Fruit fly (Drosophila melanogaster): Measurements from ENCODE around the gene CG13029.
A peak's percentile ranks its signal among the peaks of the same experiment; 100 is the strongest.

Gene CG13029

DNA sequence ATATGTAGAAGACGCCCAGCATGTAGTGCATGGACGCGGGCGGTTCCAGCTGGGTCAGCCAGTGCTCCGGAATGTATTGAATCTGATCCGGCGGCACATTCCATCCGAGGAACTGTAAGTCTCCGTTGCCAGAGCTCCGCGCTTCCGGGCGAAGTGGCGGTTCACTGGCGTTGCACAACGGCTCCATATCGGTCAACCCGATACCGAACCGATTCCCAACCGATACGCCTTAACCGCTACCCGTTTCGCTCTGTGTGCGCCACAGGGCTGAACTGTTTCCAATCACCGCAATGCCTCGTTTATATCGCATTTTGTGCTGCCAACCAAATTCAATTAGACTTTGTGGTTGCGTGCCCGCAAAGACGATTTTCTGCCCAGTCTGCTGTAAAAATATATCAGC is 1.9 kb downstream of the CG13029 start, which contains the start of gene Rh4:
TSS of gene Rh4 (minus strand) at position 234 of the 400 bp plus-strand sequence.
- TF ChIP-seq pdm3 (GFP tag; optimal IDR thresholded peaks at IDR 0.05) (no peak), CG11902 (GFP tag; optimal IDR thresholded peaks at IDR 0.05) (no peak), Eip93F (GFP tag; optimal IDR thresholded peaks at IDR 0.05) (no peak), CG11762 (GFP tag; optimal IDR thresholded peaks at IDR 0.05; ENCODE audit: insufficient read depth) (no peak), CG6808 (GFP tag; optimal IDR thresholded peaks at IDR 0.05) (no peak), Sox15 (GFP tag; optimal IDR thresholded peaks at IDR 0.05) (no peak), acj6 (GFP tag; optimal IDR thresholded peaks at IDR 0.05) (no peak), CG1621 (tag; optimal IDR thresholded peaks at IDR 0.05) (no peak), achi (GFP tag; optimal IDR thresholded peaks at IDR 0.05) (no peak), CG3032 (tag; optimal IDR thresholded peaks at IDR 0.05) (no peak), Hr39 (GFP tag; optimal IDR thresholded peaks at IDR 0.05) (no peak), fd59A (GFP tag; optimal IDR thresholded peaks at IDR 0.05) (no peak), fd85E (GFP tag; optimal IDR thresholded peaks at IDR 0.05) (no peak), net (GFP tag; optimal IDR thresholded peaks at IDR 0.05) (no peak), Smox (GFP tag; optimal IDR thresholded peaks at IDR 0.05) (no peak), CG6792 (GFP tag; optimal IDR thresholded peaks at IDR 0.05) (no peak), Sox102F (GFP tag; optimal IDR thresholded peaks at IDR 0.05) (no peak), Eip78C (GFP tag) (no peak)

DNA sequence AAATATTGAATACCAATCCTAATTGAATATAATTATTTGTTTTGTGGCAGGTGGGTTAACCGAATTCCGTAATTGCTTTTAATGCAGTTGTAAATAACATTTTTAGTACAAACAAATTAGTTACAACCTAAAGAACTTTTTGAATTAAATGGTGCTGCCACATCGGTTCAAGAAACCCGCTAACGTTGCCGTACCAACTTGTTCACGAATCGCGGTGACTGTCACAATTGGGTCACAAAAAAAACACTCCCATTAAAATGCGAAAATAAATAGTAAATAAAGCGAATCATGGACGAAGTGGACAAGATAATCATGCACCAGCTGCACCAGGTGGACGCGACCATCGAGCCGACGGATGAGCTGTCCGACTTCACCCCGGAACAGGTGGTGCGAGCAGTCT is 2.5 kb downstream of the CG13029 start, which contains the start of gene CG9951:
TSS of gene CG9951 (plus strand) at position 207 of the 400 bp plus-strand sequence.
- no peak for TF ChIP-seq CG3032 (tag; optimal IDR thresholded peaks at IDR 0.05)
- TF ChIP-seq CG6163 (GFP tag; IDR thresholded peaks at IDR 0.05): no peak; the same call in 2 of the 3 replicates
- no peak for TF ChIP-seq CG9139 (GFP tag; optimal IDR thresholded peaks at IDR 0.05)
- TF ChIP-seq spab (GFP tag; optimal IDR thresholded peaks at IDR 0.05): no peak
- TF ChIP-seq CG11294 (GFP tag; IDR thresholded peaks at IDR 0.05): no peak
- TF ChIP-seq Gug (GFP tag; IDR thresholded peaks at IDR 0.05): no peak
- no peak for TF ChIP-seq CG6276 (GFP tag; optimal IDR thresholded peaks at IDR 0.05)
- TF ChIP-seq fkh (GFP tag; optimal IDR thresholded peaks at IDR 0.05): peak; percentile 38

DNA sequence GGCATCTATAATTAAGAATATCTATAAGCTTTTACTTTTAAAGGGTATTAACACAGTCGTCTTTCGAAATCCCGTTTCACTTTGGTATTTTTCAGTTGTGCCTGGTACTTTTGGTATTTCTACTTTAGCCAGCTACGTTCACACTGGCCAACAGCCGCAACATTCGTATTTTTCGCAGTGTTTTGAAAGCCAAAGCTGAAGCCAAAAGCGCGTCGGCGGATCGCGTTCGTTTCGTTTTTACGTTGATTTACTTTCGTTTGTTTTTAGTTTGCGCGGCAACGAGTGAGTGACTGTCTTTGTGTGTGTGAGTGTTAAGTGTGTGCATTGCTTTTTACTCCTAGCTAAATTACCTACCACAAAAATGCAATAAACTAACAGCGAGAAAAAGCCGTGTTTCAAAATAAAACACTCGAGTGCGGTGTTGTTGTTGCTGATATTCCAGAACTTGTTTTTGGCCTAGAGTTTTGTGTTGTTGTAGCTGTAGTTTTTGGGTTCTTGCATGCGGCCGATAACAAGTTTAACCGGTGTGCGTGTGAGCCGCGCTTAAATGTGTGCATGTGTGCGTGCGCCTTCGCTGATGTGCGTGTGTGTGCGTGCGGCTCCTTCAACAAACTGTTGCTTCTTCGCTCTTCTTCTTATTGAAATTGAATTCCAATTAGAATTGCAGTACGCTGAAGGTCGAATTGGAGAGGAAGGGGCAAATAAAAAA is 4.9 kb downstream of the CG13029 start, which contains the start of gene Lmpt:
TSS of gene Lmpt (plus strand) at position 173 of the 709 bp plus-strand sequence.
- no peak for TF ChIP-seq fd59A (GFP tag; optimal IDR thresholded peaks at IDR 0.05)
- peak in 1 of 2 experiments; percentile 88 for TF ChIP-seq ss (GFP tag; optimal IDR thresholded peaks at IDR 0.05)
- TF ChIP-seq Blimp-1 (GFP tag; optimal IDR thresholded peaks at IDR 0.05): peak; percentile 12
- peak; percentile 30 for TF ChIP-seq esn (GFP tag; optimal IDR thresholded peaks at IDR 0.05)
- TF ChIP-seq dsx (GFP tag; optimal IDR thresholded peaks at IDR 0.05; ENCODE audit: poor library complexity, severe bottlenecking): peak; percentile 37
- TF ChIP-seq CG31627 (GFP tag; optimal IDR thresholded peaks at IDR 0.05): no peak
- no peak for TF ChIP-seq Eip78C (GFP tag)
- TF ChIP-seq CG6163 (GFP tag; IDR thresholded peaks at IDR 0.05): peak; percentile 19; the same call in 1 of the 3 replicates
- no peak for TF ChIP-seq Hr38 (GFP tag; optimal IDR thresholded peaks at IDR 0.05)
- 0 out of 2 replicates have a peak, but pooled peaks have one; percentile 33 for TF ChIP-seq CG15336 (GFP tag; IDR thresholded peaks at IDR 0.05)
- 0 out of 3 replicates have a peak, but pooled peaks have one; percentile 9 for TF ChIP-seq eg (GFP tag; IDR thresholded peaks at IDR 0.05)
- TF ChIP-seq Lpt (GFP tag; optimal IDR thresholded peaks at IDR 0.05): peak; percentile 5
- TF ChIP-seq Hr39 (GFP tag; optimal IDR thresholded peaks at IDR 0.05): no peak

DNA sequence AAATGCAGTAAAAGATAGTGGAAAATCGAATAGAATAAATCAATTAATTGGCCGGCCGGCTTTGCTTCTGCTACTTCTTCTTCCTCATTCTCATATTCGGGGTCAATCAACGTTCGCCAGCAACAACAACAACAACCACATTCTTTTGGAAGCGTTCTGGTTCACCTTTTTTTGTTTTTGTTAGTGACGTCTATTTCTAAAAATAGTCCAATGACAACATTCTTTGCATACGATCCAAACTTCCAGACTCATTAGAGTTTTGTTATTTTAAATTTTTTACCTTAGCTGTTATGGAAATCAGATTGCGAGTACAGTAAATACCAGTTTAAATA is 5.4 kb downstream of the CG13029 start:
- TF ChIP-seq Sox14 (GFP tag; optimal IDR thresholded peaks at IDR 0.05) (no peak), CG16779 (tag; optimal IDR thresholded peaks at IDR 0.05) (no peak), esn (GFP tag; optimal IDR thresholded peaks at IDR 0.05) (no peak)
